Fruit fly (Drosophila melanogaster) whole organism, embryonic: ENCODE results near the gene CG9782.

Experiments used
- Blimp-1 ChIP-seq: fragments of 200-800 bp; sonication (Bioruptor generic); optimal IDR thresholded peaks from 3 replicates; lab custom pipeline; 2018; ENCODE audit warnings: missing biosample characterization, missing genetic modification characterization, mild to moderate bottlenecking, moderate library complexity, missing genetic modification reagents
- CG10209 ChIP-seq: fragments of 200-800 bp; sonication (Bioruptor generic); optimal IDR thresholded peaks from 3 replicates; lab custom pipeline; 2017; ENCODE audit warnings: missing biosample characterization, mild to moderate bottlenecking, missing genetic modification characterization, missing genetic modification reagents
- CG10366 ChIP-seq: fragments of 200-800 bp; sonication (Bioruptor generic); IDR thresholded peaks from 2 replicates; pipeline ENCODE4 v1.3.6; 2022; ENCODE audit warnings: missing biosample characterization, missing genetic modification characterization
- CG11247 ChIP-seq: fragments of 200-800 bp; sonication (Bioruptor generic); IDR thresholded peaks from 2 replicates; pipeline ENCODE4 v1.3.6; 2022; ENCODE audit warnings: missing biosample characterization, missing genetic modification characterization
- CG12391 ChIP-seq: fragments of 200-800 bp; sonication (Bioruptor generic); optimal IDR thresholded peaks from 3 replicates; lab custom pipeline; 2018; ENCODE audit warnings: missing biosample characterization, mild to moderate bottlenecking, missing genetic modification characterization, moderate library complexity
- CG1529 ChIP-seq: fragments of 200-800 bp; sonication (Bioruptor generic); optimal IDR thresholded peaks from 3 replicates; lab custom pipeline; 2018; ENCODE audit warnings: missing biosample characterization, missing genetic modification characterization
- CG17359 ChIP-seq: fragments of 200-800 bp; sonication (Bioruptor generic); optimal IDR thresholded peaks from 3 replicates; lab custom pipeline; 2018; ENCODE audit warnings: missing biosample characterization, mild to moderate bottlenecking, missing genetic modification characterization, moderate library complexity
- CG17802 ChIP-seq: fragments of 200-800 bp; sonication (Bioruptor generic); optimal IDR thresholded peaks from 2 replicates; lab custom pipeline; 2018; ENCODE audit warnings: missing biosample characterization, mild to moderate bottlenecking, missing genetic modification characterization, moderate library complexity
- CG17829 ChIP-seq: fragments of 200-800 bp; optimal IDR thresholded peaks from 2 replicates; lab custom pipeline; 2019; ENCODE audit warnings: missing biosample characterization, mild to moderate bottlenecking, missing genetic modification characterization, moderate library complexity
- CG33213 ChIP-seq: fragments of 200-800 bp; sonication (Bioruptor generic); optimal IDR thresholded peaks from 3 replicates; lab custom pipeline; 2016; ENCODE audit warnings: missing biosample characterization, missing genetic modification characterization
- CG34224 ChIP-seq: fragments of 200-800 bp; sonication (Bioruptor generic); IDR thresholded peaks from 3 replicates; pipeline ENCODE4 v1.3.6; 2022; ENCODE audit warnings: missing biosample characterization, missing genetic modification characterization; ENCODE audit not compliant: partially characterized antibody
- CG34376 ChIP-seq: fragments of 200-800 bp; sonication (Bioruptor generic); optimal IDR thresholded peaks from 2 replicates; lab custom pipeline; 2018; ENCODE audit warnings: missing biosample characterization, mild to moderate bottlenecking, missing genetic modification characterization
- CG6254 ChIP-seq: fragments of 200-800 bp; sonication (Bioruptor generic); optimal IDR thresholded peaks from 3 replicates; lab custom pipeline; 2017; ENCODE audit warnings: mild to moderate bottlenecking, missing biosample characterization, missing genetic modification reagents, missing genetic modification characterization
- CG6765 ChIP-seq: fragments of 200-800 bp; sonication (Bioruptor generic); optimal IDR thresholded peaks from 3 replicates; lab custom pipeline; 2017; ENCODE audit warnings: missing biosample characterization, mild to moderate bottlenecking, missing genetic modification characterization
- Dip2 ChIP-seq: fragments of 200-800 bp; sonication (Bioruptor generic); IDR thresholded peaks from 2 replicates; pipeline ENCODE4 v1.3.6; 2022; ENCODE audit warnings: missing biosample characterization, missing genetic modification characterization
- Dp ChIP-seq: fragments of 200-800 bp; sonication (Bioruptor generic); optimal IDR thresholded peaks from 2 replicates; lab custom pipeline; 2018; ENCODE audit warnings: missing biosample characterization, mild to moderate bottlenecking, missing genetic modification characterization, moderate library complexity
- Dref ChIP-seq: fragments of 200-800 bp; sonication (Bioruptor generic); IDR thresholded peaks from 2 replicates; pipeline ENCODE4 v1.3.6; 2022; ENCODE audit warnings: missing biosample characterization, missing genetic modification characterization
- Ets65A ChIP-seq: fragments of 200-800 bp; sonication (Bioruptor generic); peaks from one replicate; lab custom pipeline; 2016; ENCODE audit warnings: missing biosample characterization, missing genetic modification characterization
- Hmr ChIP-seq: fragments of 200-800 bp; sonication (Bioruptor generic); optimal IDR thresholded peaks from 3 replicates; lab custom pipeline; 2017; ENCODE audit warnings: mild to moderate bottlenecking, missing biosample characterization, missing genetic modification reagents, missing genetic modification characterization
- Hmx ChIP-seq: fragments of 200-800 bp; sonication (Bioruptor generic); optimal IDR thresholded peaks from 2 replicates; lab custom pipeline; 2016; ENCODE audit warnings: missing biosample characterization, missing genetic modification characterization
- Hr51 ChIP-seq, 2 experiments: fragments of 200-800 bp; sonication (Bioruptor generic); optimal IDR thresholded peaks; 2 replicates in 1 of 2; 3 replicates in 1 of 2; lab custom pipeline; 2016 to 2018; ENCODE audit warnings: missing biosample characterization in 2 of 2, missing genetic modification characterization in 2 of 2, mild to moderate bottlenecking in 1 of 2, moderate library complexity in 1 of 2
- Med ChIP-seq: fragments of 200-800 bp; sonication (Bioruptor generic); peaks from one replicate; lab custom pipeline; 2016; ENCODE audit warnings: missing biosample characterization, missing genetic modification characterization, mild to moderate bottlenecking, inconsistent platforms, moderate library complexity
- Meics ChIP-seq: fragments of 200-800 bp; sonication (Bioruptor generic); optimal IDR thresholded peaks from 2 replicates; lab custom pipeline; 2017; ENCODE audit warnings: missing biosample characterization, mild to moderate bottlenecking, missing genetic modification characterization
- Ravus ChIP-seq: fragments of 200-800 bp; sonication (Bioruptor generic); IDR thresholded peaks from 2 replicates; pipeline ENCODE4 v1.3.6; 2022; ENCODE audit warnings: missing biosample characterization, missing genetic modification characterization
- Rfx ChIP-seq: fragments of 200-800 bp; sonication (Bioruptor generic); IDR thresholded peaks from 2 replicates; pipeline ENCODE4 v1.3.6; 2022; ENCODE audit warnings: missing biosample characterization, missing genetic modification characterization
- Spps ChIP-seq: fragments of 200-800 bp; sonication (Bioruptor generic); optimal IDR thresholded peaks from 2 replicates; lab custom pipeline; 2018; ENCODE audit warnings: missing biosample characterization, mild to moderate bottlenecking, missing genetic modification characterization
- Sry-δ ChIP-seq: fragments of 200-800 bp; sonication (Bioruptor generic); optimal IDR thresholded peaks from 2 replicates; lab custom pipeline; 2016; ENCODE audit warnings: missing biosample characterization, missing genetic modification characterization
- dmrt99B ChIP-seq: fragments of 200-800 bp; sonication (Bioruptor generic); optimal IDR thresholded peaks from 2 replicates; lab custom pipeline; 2018; ENCODE audit warnings: missing biosample characterization, mild to moderate bottlenecking, missing genetic modification characterization, moderate library complexity
- dysf ChIP-seq: fragments of 200-800 bp; sonication (Bioruptor generic); IDR thresholded peaks from 3 replicates; pipeline ENCODE4 v1.3.6; 2022; ENCODE audit warnings: missing biosample characterization, missing genetic modification characterization
- exex ChIP-seq: fragments of 200-800 bp; sonication (Bioruptor generic); optimal IDR thresholded peaks from 4 replicates; lab custom pipeline; 2018; ENCODE audit warnings: missing biosample characterization, mild to moderate bottlenecking, missing genetic modification characterization, moderate library complexity
- gce ChIP-seq: fragments of 200-800 bp; sonication (Bioruptor generic); IDR thresholded peaks from 3 replicates; pipeline ENCODE4 v1.3.6; 2022; ENCODE audit warnings: missing biosample characterization, missing genetic modification characterization
- gfzf ChIP-seq: fragments of 200-800 bp; sonication (Bioruptor generic); optimal IDR thresholded peaks from 2 replicates; lab custom pipeline; 2016; ENCODE audit warnings: missing biosample characterization, mild to moderate bottlenecking, missing genetic modification characterization, moderate library complexity
- h ChIP-seq: fragments of >200 bp; optimal IDR thresholded peaks from 2 replicates; lab custom pipeline; 2017
- lov ChIP-seq, 2 experiments: fragments of 200-800 bp in 1 of 2; fragments of >200 bp in 1 of 2; sonication (Bioruptor generic) in 1 of 2; IDR thresholded peaks in 1 of 2; optimal IDR thresholded peaks in 1 of 2; 2 replicates in 1 of 2; 3 replicates in 1 of 2; pipeline versions ENCODE4 v1.3.6 to Lab custom; 2017 to 2022; ENCODE audit warnings: missing biosample characterization in 1 of 2, missing genetic modification characterization in 1 of 2
- mirr ChIP-seq: fragments of 200-800 bp; sonication (Bioruptor generic); optimal IDR thresholded peaks from 3 replicates; lab custom pipeline; 2018; ENCODE audit warnings: missing biosample characterization, mild to moderate bottlenecking, missing genetic modification characterization
- odd ChIP-seq: fragments of 200-800 bp; sonication (Bioruptor generic); optimal IDR thresholded peaks from 2 replicates; lab custom pipeline; 2017; ENCODE audit warnings: missing biosample characterization, mild to moderate bottlenecking, missing genetic modification characterization
- row ChIP-seq: fragments of 200-800 bp; sonication (Bioruptor generic); IDR thresholded peaks from 3 replicates; pipeline ENCODE4 v1.3.6; 2022; ENCODE audit warnings: missing biosample characterization, missing genetic modification characterization
- sens-2 ChIP-seq: fragments of 200-800 bp; sonication (Bioruptor generic); IDR thresholded peaks from 2 replicates; pipeline ENCODE4 v1.3.6; 2022; ENCODE audit warnings: missing biosample characterization, missing genetic modification characterization
- vnd ChIP-seq: fragments of 200-800 bp; sonication (Bioruptor generic); IDR thresholded peaks from 3 replicates; pipeline ENCODE4 v1.3.6; 2022; ENCODE audit warnings: missing biosample characterization, missing genetic modification characterization; ENCODE audit not compliant: partially characterized antibody
- yki ChIP-seq: fragments of >200 bp; optimal IDR thresholded peaks from 3 replicates; lab custom pipeline; 2018

The CG9782 gene

dm6 chrX:16651098-16651497 lies 29.7 kb upstream of the CG9782 start, which contains the start of the genes CG32573 and CG42512 (continued):
- no peak for TF ChIP-seq Meics
- TF ChIP-seq CG10366 (GFP tag; lab: Robert Waterston, UW) = no peak
- no peak for TF ChIP-seq exex
- TF ChIP-seq CG17802 (tag; lab: Kevin White, UChicago) = no peak
- TF ChIP-seq Hr51 (GFP tag; optimal IDR thresholded peaks at IDR 0.05; lab: Kevin White, UChicago) = no peak
- no peak for TF ChIP-seq CG34376
- peak; percentile 72 for TF ChIP-seq Sry-δ (GFP tag; lab: Kevin White, UChicago)
- peak; percentile 77 for TF ChIP-seq Dref (GFP tag; lab: Robert Waterston, UW)
- no peak for TF ChIP-seq CG17359 (tag; lab: Kevin White, UChicago)
- no peak for TF ChIP-seq yki (lab: Kevin White, UChicago)
- peak; percentile 79 for TF ChIP-seq CG34224 (GFP tag; lab: Robert Waterston, UW)
- TF ChIP-seq CG17829 (tag; lab: Kevin White, UChicago) = peak; percentile 16
- TF ChIP-seq Ravus = no peak
- TF ChIP-seq gce (GFP tag; lab: Robert Waterston, UW) = no peak
- TF ChIP-seq Blimp-1 (GFP tag; lab: Kevin White, UChicago) = no peak
- TF ChIP-seq CG6765 (GFP tag; lab: Kevin White, UChicago) = no peak
- peak; percentile 23 for TF ChIP-seq CG12391 (tag; lab: Kevin White, UChicago)
- no peak for TF ChIP-seq odd (GFP tag; lab: Kevin White, UChicago)
- TF ChIP-seq Dp (GFP tag; lab: Kevin White, UChicago) = peak; percentile 95
- no peak for TF ChIP-seq dysf (GFP tag; lab: Robert Waterston, UW)
- no peak for TF ChIP-seq lov (optimal IDR thresholded peaks at IDR 0.05; lab: Kevin White, UChicago)
- TF ChIP-seq lov (GFP tag; IDR thresholded peaks at IDR 0.05; lab: Robert Waterston, UW) = no peak
- peak; percentile 19 for TF ChIP-seq Hmr (GFP tag; lab: Kevin White, UChicago)
- no peak for TF ChIP-seq Spps (tag; lab: Kevin White, UChicago)
- peak; percentile 84 for TF ChIP-seq gfzf (GFP tag; lab: Kevin White, UChicago)
- no peak for TF ChIP-seq CG1529
- TF ChIP-seq Ets65A = peak; percentile 62
- no peak for TF ChIP-seq CG6254
- 0 out of 3 replicates have a peak, but pooled peaks have one; percentile 52 for TF ChIP-seq vnd (GFP tag; lab: Robert Waterston, UW)
- TF ChIP-seq row (GFP tag; lab: Robert Waterston, UW) = peak; percentile 12; the same call in 1 of the 3 replicates
- no peak for TF ChIP-seq h
- peak; percentile 34 for TF ChIP-seq CG33213 (GFP tag; lab: Kevin White, UChicago)
- TF ChIP-seq Hmx (GFP tag; lab: Kevin White, UChicago) = no peak
- no peak for TF ChIP-seq Rfx (GFP tag; lab: Robert Waterston, UW)
- TF ChIP-seq CG11247 (GFP tag; lab: Robert Waterston, UW) = no peak
- no peak for TF ChIP-seq CG10209
- no peak for TF ChIP-seq dmrt99B (tag; lab: Kevin White, UChicago)
- peak; percentile 81 for TF ChIP-seq Med (GFP tag; lab: Kevin White, UChicago)
- TF ChIP-seq mirr (GFP tag; lab: Kevin White, UChicago) = peak; percentile 7
- TF ChIP-seq Dip2 (GFP tag; lab: Robert Waterston, UW) = no peak
- no peak for TF ChIP-seq sens-2 (GFP tag; lab: Robert Waterston, UW)
- TF ChIP-seq, all 482 proteins: peak for 79
